Fruit fly (Drosophila melanogaster) whole organism, pupa: Measurements from ENCODE around the gene Pak.

Source experiments
- CG10348 ChIP-seq: fragments of 200-800 bp; sonication (Bioruptor generic); IDR thresholded peaks from 2 replicates; pipeline ENCODE4 v1.3.6; 2022; ENCODE audit warnings: missing biosample characterization, missing genetic modification characterization
- CG12605 ChIP-seq: fragments of 200-800 bp; sonication (Bioruptor generic); IDR thresholded peaks from 2 replicates; pipeline ENCODE4 v1.3.6; 2022; ENCODE audit warnings: missing biosample characterization, missing genetic modification characterization
- CG13204 ChIP-seq: fragments of 200-800 bp; sonication (Bioruptor generic); optimal IDR thresholded peaks from 2 replicates; lab custom pipeline; 2018; ENCODE audit warnings: missing biosample characterization, mild to moderate bottlenecking, missing genetic modification characterization, moderate library complexity
- CG14655 ChIP-seq: fragments of 200-800 bp; sonication (Bioruptor generic); optimal IDR thresholded peaks from 3 replicates; lab custom pipeline; 2017; ENCODE audit warnings: mild to moderate bottlenecking, missing biosample characterization, missing genetic modification reagents, missing genetic modification characterization
- CG15710 ChIP-seq: fragments of 200-800 bp; sonication (Bioruptor generic); optimal IDR thresholded peaks from 2 replicates; lab custom pipeline; 2018; ENCODE audit warnings: missing biosample characterization, mild to moderate bottlenecking, missing genetic modification characterization, moderate library complexity
- CG17806 ChIP-seq: fragments of 200-800 bp; sonication (Bioruptor generic); optimal IDR thresholded peaks from 2 replicates; lab custom pipeline; 2018; ENCODE audit warnings: missing biosample characterization, mild to moderate bottlenecking, missing genetic modification characterization, moderate library complexity
- CG32121 ChIP-seq: fragments of 200-800 bp; sonication (Bioruptor generic); IDR thresholded peaks from 2 replicates; pipeline ENCODE4 v1.3.6; 2022; ENCODE audit warnings: missing biosample characterization, missing genetic modification characterization
- CG34367 ChIP-seq: fragments of 200-800 bp; sonication (Bioruptor generic); optimal IDR thresholded peaks from 2 replicates; lab custom pipeline; 2018; ENCODE audit warnings: missing biosample characterization, mild to moderate bottlenecking, missing genetic modification characterization
- CG4496 ChIP-seq: fragments of 200-800 bp; sonication (Bioruptor generic); IDR thresholded peaks from 3 replicates; pipeline ENCODE4 v1.3.6; 2022; ENCODE audit warnings: missing biosample characterization, missing genetic modification characterization
- CG8159 ChIP-seq: fragments of 200-800 bp; sonication (Bioruptor generic); optimal IDR thresholded peaks from 3 replicates; lab custom pipeline; 2018; ENCODE audit warnings: missing biosample characterization, mild to moderate bottlenecking, missing genetic modification characterization, moderate library complexity
- CG8301 ChIP-seq: fragments of 200-800 bp; sonication (Bioruptor generic); optimal IDR thresholded peaks from 2 replicates; lab custom pipeline; 2018; ENCODE audit warnings: missing biosample characterization, mild to moderate bottlenecking, missing genetic modification characterization
- CG9948 ChIP-seq: fragments of 200-800 bp; sonication (Bioruptor generic); optimal IDR thresholded peaks from 2 replicates; lab custom pipeline; 2018; ENCODE audit warnings: missing biosample characterization, mild to moderate bottlenecking, missing genetic modification characterization, moderate library complexity
- D1 ChIP-seq: fragments of 200-800 bp; sonication (Bioruptor generic); optimal IDR thresholded peaks from 2 replicates; lab custom pipeline; 2018; ENCODE audit warnings: missing biosample characterization, mild to moderate bottlenecking, missing genetic modification characterization, moderate library complexity
- EcR ChIP-seq: fragments of 200-800 bp; sonication (Bioruptor generic); optimal IDR thresholded peaks from 3 replicates; lab custom pipeline; 2019; ENCODE audit warnings: missing biosample characterization, missing genetic modification characterization, mild to moderate bottlenecking, moderate library complexity, missing genetic modification reagents
- Ets98B ChIP-seq: fragments of 200-800 bp; sonication (Bioruptor generic); IDR thresholded peaks from 2 replicates; pipeline ENCODE4 v1.3.6; 2022; ENCODE audit warnings: missing biosample characterization, missing genetic modification characterization
- Pif1A ChIP-seq: fragments of 200-800 bp; sonication (Bioruptor generic); optimal IDR thresholded peaks from 3 replicates; lab custom pipeline; 2016; ENCODE audit warnings: missing biosample characterization, missing genetic modification characterization
- Pif1B ChIP-seq: fragments of 200-800 bp; sonication (Bioruptor generic); optimal IDR thresholded peaks from 3 replicates; lab custom pipeline; 2016; ENCODE audit warnings: missing biosample characterization, missing genetic modification characterization
- Snoo ChIP-seq: fragments of 200-800 bp; sonication (Bioruptor generic); optimal IDR thresholded peaks from 3 replicates; lab custom pipeline; 2017; ENCODE audit warnings: missing biosample characterization, mild to moderate bottlenecking, missing genetic modification characterization, inconsistent platforms
- fd96Ca ChIP-seq: fragments of 200-800 bp; sonication (Bioruptor generic); IDR thresholded peaks from 3 replicates; pipeline ENCODE4 v1.3.6; 2022; ENCODE audit warnings: missing biosample characterization, missing genetic modification characterization
- gl ChIP-seq: fragments of 200-800 bp; sonication (Bioruptor generic); optimal IDR thresholded peaks from 2 replicates; lab custom pipeline; 2018; ENCODE audit warnings: missing biosample characterization, mild to moderate bottlenecking, missing genetic modification characterization
- rn ChIP-seq: fragments of 200-800 bp; sonication (Bioruptor generic); IDR thresholded peaks from 2 replicates; pipeline ENCODE4 v1.3.6; 2022; ENCODE audit warnings: missing biosample characterization, missing genetic modification characterization

Pak gene

dm6 chr3R:6405674-6406565 lies 55.2 kb downstream of the Pak start, which contains the start of gene Dmtn:
Dmtn (minus strand) TSS chr3R:6405895.
- no peak for TF ChIP-seq CG34367 (tag; lab: Kevin White, UChicago)
- TF ChIP-seq Pif1B (GFP tag; lab: Kevin White, UChicago) = peak; percentile 33
- peak; percentile 9 for TF ChIP-seq CG8159
- no peak for TF ChIP-seq Ets98B
- TF ChIP-seq CG14655 (GFP tag; lab: Kevin White, UChicago) = peak; percentile 40

dm6 chr3R:6406566-6407098 lies 55.9 kb downstream of the Pak start, which contains the start of gene gpp:
gpp (plus strand) TSS chr3R:6406855.
- TF ChIP-seq Pif1B (GFP tag; lab: Kevin White, UChicago) (peak; percentile 12), CG17806 (tag; lab: Kevin White, UChicago) (no peak), gl (peak; percentile 5), CG15710 (tag; lab: Kevin White, UChicago) (no peak), CG13204 (peak; percentile 36), EcR (GFP tag; lab: Kevin White, UChicago) (peak; percentile 40), CG9948 (tag; lab: Kevin White, UChicago) (no peak)

dm6 chr3R:6407544-6407943 lies 56.8 kb downstream of the Pak start:
- TF ChIP-seq Pif1B (GFP tag; lab: Kevin White, UChicago) (no peak), CG8159 (no peak), gl (no peak), CG17806 (tag; lab: Kevin White, UChicago) (no peak), Ets98B (no peak), fd96Ca (no peak), CG10348 (GFP tag; lab: Robert Waterston, UW) (no peak), Snoo (tag; lab: Kevin White, UChicago) (no peak), CG14655 (GFP tag; lab: Kevin White, UChicago) (no peak), EcR (GFP tag; lab: Kevin White, UChicago) (no peak)

dm6 chr3R:6408467-6408866 lies 57.8 kb downstream of the Pak start:
- no peak for TF ChIP-seq EcR (GFP tag; lab: Kevin White, UChicago)
- no peak for TF ChIP-seq CG15710 (tag; lab: Kevin White, UChicago)
- no peak for TF ChIP-seq CG12605
- no peak for TF ChIP-seq CG10348 (GFP tag; lab: Robert Waterston, UW)
- no peak for TF ChIP-seq fd96Ca
- TF ChIP-seq CG9948 (tag; lab: Kevin White, UChicago) = no peak
- TF ChIP-seq CG4496 (GFP tag; lab: Robert Waterston, UW) = no peak
- no peak for TF ChIP-seq CG17806 (tag; lab: Kevin White, UChicago)
- no peak for TF ChIP-seq CG8301 (tag; lab: Kevin White, UChicago)
- no peak for TF ChIP-seq CG14655 (GFP tag; lab: Kevin White, UChicago)
- TF ChIP-seq D1 = no peak
- TF ChIP-seq CG34367 (tag; lab: Kevin White, UChicago) = no peak
- no peak for TF ChIP-seq CG8159
- no peak for TF ChIP-seq Snoo (tag; lab: Kevin White, UChicago)

dm6 chr3R:6409153-6409571 lies 58.5 kb downstream of the Pak start:
- TF ChIP-seq CG17806 (tag; lab: Kevin White, UChicago) (no peak), CG12605 (peak; percentile 62), Pif1A (GFP tag; lab: Kevin White, UChicago) (peak; percentile 10), CG8159 (peak; percentile 27), rn (GFP tag; lab: Robert Waterston, UW) (no peak), CG13204 (peak; percentile 72), CG8301 (tag; lab: Kevin White, UChicago) (peak; percentile 16), CG10348 (GFP tag; lab: Robert Waterston, UW) (no peak), CG9948 (tag; lab: Kevin White, UChicago) (no peak), fd96Ca (peak; percentile 64; the same call in 1 of the 3 replicates), gl (peak; percentile 76), CG32121 (GFP tag; lab: Robert Waterston, UW) (peak; percentile 53), CG4496 (GFP tag; lab: Robert Waterston, UW) (peak; percentile 46; the same call in 2 of the 3 replicates), Pif1B (GFP tag; lab: Kevin White, UChicago) (peak; percentile 22), D1 (no peak), Ets98B (peak; percentile 50), Snoo (tag; lab: Kevin White, UChicago) (no peak), EcR (GFP tag; lab: Kevin White, UChicago) (peak; percentile 95), CG15710 (tag; lab: Kevin White, UChicago) (peak; percentile 29), CG34367 (tag; lab: Kevin White, UChicago) (peak; percentile 10), CG14655 (GFP tag; lab: Kevin White, UChicago) (peak; percentile 26)
